Fruit fly (Drosophila melanogaster) whole organism, embryonic: ENCODE data around the gene CG14625.

Experiments
- CG10979 ChIP-seq: fragments of 200-800 bp; sonication (Bioruptor generic); optimal IDR thresholded peaks from 2 replicates; lab custom pipeline; 2018; ENCODE audit warnings: missing biosample characterization, mild to moderate bottlenecking, missing genetic modification characterization, moderate library complexity
- CG13296 ChIP-seq: fragments of 200-800 bp; sonication (Bioruptor generic); optimal IDR thresholded peaks from 3 replicates; lab custom pipeline; 2018; ENCODE audit warnings: missing biosample characterization, mild to moderate bottlenecking, missing genetic modification characterization
- CG15601 ChIP-seq: fragments of 200-800 bp; sonication (Bioruptor generic); optimal IDR thresholded peaks from 3 replicates; lab custom pipeline; 2019; ENCODE audit warnings: missing biosample characterization, mild to moderate bottlenecking, missing genetic modification characterization, moderate library complexity
- CG16813 ChIP-seq: fragments of 200-800 bp; sonication (Bioruptor generic); IDR thresholded peaks from 3 replicates; pipeline ENCODE4 v1.3.6; 2022; ENCODE audit warnings: missing biosample characterization, missing genetic modification characterization; ENCODE audit not compliant: partially characterized antibody
- CG17328 ChIP-seq: fragments of 200-800 bp; sonication (Bioruptor generic); IDR thresholded peaks from 2 replicates; pipeline ENCODE4 v1.3.6; 2022; ENCODE audit warnings: missing biosample characterization, missing genetic modification characterization
- CG17385 ChIP-seq: fragments of 200-800 bp; sonication (Bioruptor generic); optimal IDR thresholded peaks from 3 replicates; lab custom pipeline; 2018; ENCODE audit warnings: missing biosample characterization, mild to moderate bottlenecking, missing genetic modification characterization
- CG2120 ChIP-seq: fragments of 200-800 bp; sonication (Bioruptor generic); optimal IDR thresholded peaks from 3 replicates; lab custom pipeline; 2016; ENCODE audit warnings: missing biosample characterization, missing genetic modification characterization
- CG2129 ChIP-seq: fragments of 200-800 bp; sonication (Bioruptor generic); IDR thresholded peaks from 2 replicates; pipeline ENCODE4 v1.3.6; 2022; ENCODE audit warnings: missing biosample characterization, missing genetic modification characterization; ENCODE audit not compliant: partially characterized antibody
- CG2712 ChIP-seq: fragments of 200-800 bp; optimal IDR thresholded peaks from 3 replicates; lab custom pipeline; 2019; ENCODE audit warnings: missing biosample characterization, mild to moderate bottlenecking, missing genetic modification characterization, moderate library complexity
- CG3281 ChIP-seq: fragments of 200-800 bp; sonication (Bioruptor generic); optimal IDR thresholded peaks from 3 replicates; lab custom pipeline; 2017; ENCODE audit warnings: missing biosample characterization, mild to moderate bottlenecking, missing genetic modification characterization
- CG5953 ChIP-seq: fragments of 200-800 bp; sonication (Bioruptor generic); IDR thresholded peaks from 2 replicates; pipeline ENCODE4 v1.3.6; 2022; ENCODE audit warnings: missing biosample characterization, missing genetic modification characterization
- CG7372 ChIP-seq: fragments of 200-800 bp; sonication (Bioruptor generic); IDR thresholded peaks from 2 replicates; pipeline ENCODE4 v1.3.6; 2022; ENCODE audit warnings: missing biosample characterization, missing genetic modification characterization
- CG7839 ChIP-seq: fragments of 200-800 bp; sonication (Bioruptor generic); optimal IDR thresholded peaks from 3 replicates; lab custom pipeline; 2018; ENCODE audit warnings: missing biosample characterization, mild to moderate bottlenecking, missing genetic modification characterization, moderate library complexity
- CG8281 ChIP-seq: fragments of 200-800 bp; sonication (Bioruptor generic); optimal IDR thresholded peaks from 2 replicates; lab custom pipeline; 2018; ENCODE audit warnings: missing biosample characterization, mild to moderate bottlenecking, missing genetic modification characterization, moderate library complexity
- CrebB ChIP-seq: fragments of 200-800 bp; sonication (Bioruptor generic); optimal IDR thresholded peaks from 3 replicates; lab custom pipeline; 2018; ENCODE audit warnings: missing biosample characterization, mild to moderate bottlenecking, missing genetic modification characterization
- Dad ChIP-seq: fragments of 200-800 bp; sonication (Bioruptor generic); optimal IDR thresholded peaks from 3 replicates; lab custom pipeline; 2016; ENCODE audit warnings: missing biosample characterization, missing genetic modification characterization
- Dbx ChIP-seq: fragments of 200-800 bp; sonication (Bioruptor generic); IDR thresholded peaks from 3 replicates; pipeline ENCODE4 v1.3.6; 2022; ENCODE audit warnings: missing biosample characterization, missing genetic modification characterization
- Dip2 ChIP-seq: fragments of 200-800 bp; sonication (Bioruptor generic); IDR thresholded peaks from 2 replicates; pipeline ENCODE4 v1.3.6; 2022; ENCODE audit warnings: missing biosample characterization, missing genetic modification characterization
- Dip3 ChIP-seq: fragments of 200-800 bp; sonication (Bioruptor generic); optimal IDR thresholded peaks from 3 replicates; lab custom pipeline; 2016; ENCODE audit warnings: missing biosample characterization, missing genetic modification characterization
- Doc2 ChIP-seq: fragments of 200-800 bp; sonication (Bioruptor generic); IDR thresholded peaks from 2 replicates; pipeline ENCODE4 v1.3.6; 2022; ENCODE audit warnings: missing biosample characterization, missing genetic modification characterization
- Dp ChIP-seq: fragments of 200-800 bp; sonication (Bioruptor generic); optimal IDR thresholded peaks from 2 replicates; lab custom pipeline; 2018; ENCODE audit warnings: missing biosample characterization, mild to moderate bottlenecking, missing genetic modification characterization, moderate library complexity
- Dref ChIP-seq: fragments of 200-800 bp; sonication (Bioruptor generic); IDR thresholded peaks from 2 replicates; pipeline ENCODE4 v1.3.6; 2022; ENCODE audit warnings: missing biosample characterization, missing genetic modification characterization
- Ets65A ChIP-seq: fragments of 200-800 bp; sonication (Bioruptor generic); peaks from one replicate; lab custom pipeline; 2016; ENCODE audit warnings: missing biosample characterization, missing genetic modification characterization
- HLH54F ChIP-seq: fragments of 200-800 bp; sonication (Bioruptor generic); optimal IDR thresholded peaks from 3 replicates; lab custom pipeline; 2016; ENCODE audit warnings: missing biosample characterization, missing genetic modification characterization
- Kr ChIP-seq: fragments of 200-800 bp; sonication (Bioruptor generic); optimal IDR thresholded peaks from 2 replicates; lab custom pipeline; 2017; ENCODE audit warnings: missing biosample characterization, mild to moderate bottlenecking, missing genetic modification characterization
- Lhr ChIP-seq: fragments of 200-800 bp; sonication (Bioruptor generic); optimal IDR thresholded peaks from 3 replicates; lab custom pipeline; 2017; ENCODE audit warnings: mild to moderate bottlenecking, missing biosample characterization, missing genetic modification reagents, missing genetic modification characterization
- Max ChIP-seq: fragments of 200-800 bp; sonication (Bioruptor generic); optimal IDR thresholded peaks from 2 replicates; lab custom pipeline; 2016; ENCODE audit warnings: missing biosample characterization, mild to moderate bottlenecking, missing genetic modification characterization
- Mes4 ChIP-seq: fragments of 200-800 bp; sonication (Bioruptor generic); optimal IDR thresholded peaks from 2 replicates; lab custom pipeline; 2016; ENCODE audit warnings: missing biosample characterization, missing genetic modification characterization
- Myb ChIP-seq: fragments of 200-800 bp; sonication (Bioruptor generic); optimal IDR thresholded peaks from 2 replicates; lab custom pipeline; 2016; ENCODE audit warnings: missing biosample characterization, missing genetic modification characterization
- NK7.1 ChIP-seq: fragments of 200-800 bp; sonication (Bioruptor generic); optimal IDR thresholded peaks from 3 replicates; lab custom pipeline; 2016; ENCODE audit warnings: missing biosample characterization, missing genetic modification characterization
- Nf-YB ChIP-seq: fragments of 200-800 bp; sonication (Bioruptor generic); optimal IDR thresholded peaks from 3 replicates; lab custom pipeline; 2019; ENCODE audit warnings: missing biosample characterization, mild to moderate bottlenecking, missing genetic modification characterization, moderate library complexity
- Six4 ChIP-seq: fragments of 200-800 bp; sonication (Bioruptor generic); optimal IDR thresholded peaks from 2 replicates; lab custom pipeline; 2016; ENCODE audit warnings: missing biosample characterization, missing genetic modification characterization
- Trl ChIP-seq, 3 experiments: fragments of >200 bp in 2 of 3; fragments of 200-800 bp in 1 of 3; sonication (Bioruptor generic) in 1 of 3; optimal IDR thresholded peaks; 2 replicates in 1 of 3; 3 replicates in 2 of 3; lab custom pipeline; 2016 to 2017; ENCODE audit warnings: missing biosample characterization in 1 of 3, missing genetic modification characterization in 1 of 3
- chm ChIP-seq: fragments of 200-800 bp; sonication (Bioruptor generic); IDR thresholded peaks from 2 replicates; pipeline ENCODE4 v1.3.6; 2022; ENCODE audit warnings: missing biosample characterization, missing genetic modification characterization
- corto ChIP-seq: fragments of 200-800 bp; sonication (Bioruptor generic); optimal IDR thresholded peaks from 2 replicates; lab custom pipeline; 2016; ENCODE audit warnings: missing biosample characterization, mild to moderate bottlenecking, missing genetic modification characterization, moderate library complexity
- da ChIP-seq: fragments of 200-800 bp; sonication (Bioruptor generic); optimal IDR thresholded peaks from 2 replicates; lab custom pipeline; 2016; ENCODE audit warnings: missing biosample characterization, missing genetic modification characterization
- disco-r ChIP-seq: fragments of 200-800 bp; sonication (Bioruptor generic); optimal IDR thresholded peaks from 2 replicates; lab custom pipeline; 2016; ENCODE audit warnings: missing biosample characterization, missing genetic modification characterization
- dm ChIP-seq: fragments of 200-800 bp; sonication (Bioruptor generic); optimal IDR thresholded peaks from 3 replicates; lab custom pipeline; 2016; ENCODE audit warnings: missing biosample characterization, missing genetic modification characterization
- mam ChIP-seq: fragments of 200-800 bp; sonication (Bioruptor generic); optimal IDR thresholded peaks from 3 replicates; lab custom pipeline; 2016; ENCODE audit warnings: missing biosample characterization, missing genetic modification characterization
- otp ChIP-seq: fragments of 200-800 bp; sonication (Bioruptor generic); IDR thresholded peaks from 3 replicates; pipeline ENCODE4, ENCODE4 v1.3.6; 2022; ENCODE audit warnings: missing biosample characterization, missing genetic modification characterization
- prd ChIP-seq, 3 experiments: fragments of >200 bp in 2 of 3; fragments of 200-800 bp in 1 of 3; sonication (Bioruptor generic) in 1 of 3; optimal IDR thresholded peaks in 2 of 3; IDR thresholded peaks in 1 of 3; 2 replicates in 2 of 3; 3 replicates in 1 of 3; pipeline versions ENCODE4 v1.3.6 to Lab custom; 2017 to 2022; ENCODE audit warnings: missing biosample characterization in 1 of 3, missing genetic modification characterization in 1 of 3
- repo ChIP-seq: fragments of 200-800 bp; sonication (Bioruptor generic); optimal IDR thresholded peaks from 2 replicates; lab custom pipeline; 2016; ENCODE audit warnings: missing biosample characterization, missing genetic modification characterization
- seq ChIP-seq: fragments of 200-800 bp; sonication (Bioruptor generic); IDR thresholded peaks from 2 replicates; pipeline ENCODE4 v1.3.6; 2022; ENCODE audit warnings: missing biosample characterization, missing genetic modification characterization
- slp2 ChIP-seq: fragments of 200-800 bp; sonication (Bioruptor generic); optimal IDR thresholded peaks from 2 replicates; lab custom pipeline; 2016; ENCODE audit warnings: missing biosample characterization, missing genetic modification characterization
- tgo ChIP-seq: fragments of 200-800 bp; sonication (Bioruptor generic); IDR thresholded peaks from 3 replicates; pipeline ENCODE4 v1.3.6; 2022; ENCODE audit warnings: missing biosample characterization, missing genetic modification characterization
- tin ChIP-seq: fragments of 200-800 bp; sonication (Bioruptor generic); optimal IDR thresholded peaks from 3 replicates; lab custom pipeline; 2016; ENCODE audit warnings: missing biosample characterization, missing genetic modification characterization
- tio ChIP-seq: fragments of 200-800 bp; sonication (Bioruptor generic); optimal IDR thresholded peaks from 2 replicates; lab custom pipeline; 2017; ENCODE audit warnings: missing biosample characterization, missing genetic modification characterization, inconsistent platforms
- twi ChIP-seq: fragments of 200-800 bp; optimal IDR thresholded peaks from 2 replicates; lab custom pipeline; 2019; ENCODE audit warnings: missing biosample characterization, mild to moderate bottlenecking, missing genetic modification characterization, moderate library complexity
- vnd ChIP-seq: fragments of 200-800 bp; sonication (Bioruptor generic); IDR thresholded peaks from 3 replicates; pipeline ENCODE4 v1.3.6; 2022; ENCODE audit warnings: missing biosample characterization, missing genetic modification characterization; ENCODE audit not compliant: partially characterized antibody
- wek ChIP-seq: fragments of 200-800 bp; sonication (Bioruptor generic); optimal IDR thresholded peaks from 3 replicates; lab custom pipeline; 2018; ENCODE audit warnings: missing biosample characterization, mild to moderate bottlenecking, missing genetic modification characterization, moderate library complexity
- wor ChIP-seq: fragments of 200-800 bp; sonication (Bioruptor generic); IDR thresholded peaks from 2 replicates; pipeline ENCODE4 v1.3.6; 2022; ENCODE audit warnings: missing biosample characterization, missing genetic modification characterization

CG14625 gene

DNA sequence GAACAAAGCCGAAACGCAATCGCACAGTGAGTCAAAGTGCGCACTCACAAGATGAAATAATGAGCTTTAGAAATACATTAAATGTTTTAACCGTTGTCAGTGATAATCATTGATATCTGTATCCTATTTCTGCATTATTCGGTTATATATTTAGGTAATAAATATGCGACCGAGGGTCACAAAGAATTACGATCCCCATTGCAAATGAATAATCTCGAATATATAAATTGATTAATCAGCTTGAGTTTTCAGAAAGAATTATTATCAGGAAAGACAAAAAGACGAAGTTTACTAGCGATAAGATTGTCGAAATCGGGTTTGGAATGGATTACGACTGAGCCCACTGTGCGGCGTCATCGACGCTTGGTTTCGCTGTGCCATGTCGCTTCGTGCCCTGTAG lies 28.3 kb upstream of the CG14625 start (continued):
- no peak for TF ChIP-seq CG17328
- TF ChIP-seq prd (optimal IDR thresholded peaks at IDR 0.05; lab: Kevin White, UChicago): no peak
- TF ChIP-seq prd (GFP tag; IDR thresholded peaks at IDR 0.05; lab: Robert Waterston, UW): 0 out of 3 replicates have a peak, but pooled peaks have one; percentile 31
- no peak for TF ChIP-seq corto (GFP tag; lab: Kevin White, UChicago)
- peak; percentile 22 for TF ChIP-seq Max (GFP tag; lab: Kevin White, UChicago)
- peak; percentile 31 for TF ChIP-seq Dip3 (GFP tag; lab: Kevin White, UChicago)
- TF ChIP-seq chm (GFP tag; lab: Robert Waterston, UW): no peak
- no peak for TF ChIP-seq wek (GFP tag; lab: Kevin White, UChicago)
- TF ChIP-seq NK7.1 (GFP tag; lab: Kevin White, UChicago): peak; percentile 15
- peak; percentile 70 for TF ChIP-seq CG13296
- TF ChIP-seq tio (GFP tag; lab: Kevin White, UChicago): peak; percentile 30
- TF ChIP-seq tgo (GFP tag; lab: Robert Waterston, UW): peak; percentile 32; the same call in 2 of the 3 replicates
- TF ChIP-seq wor: no peak
- TF ChIP-seq Trl (optimal IDR thresholded peaks at IDR 0.05; lab: Kevin White, UChicago): no peak
- TF ChIP-seq Trl (GFP tag; optimal IDR thresholded peaks at IDR 0.05; lab: Kevin White, UChicago): peak; percentile 21
- no peak for TF ChIP-seq Dref (GFP tag; lab: Robert Waterston, UW)
- no peak for TF ChIP-seq Lhr
- TF ChIP-seq Six4 (GFP tag; lab: Kevin White, UChicago): no peak
- no peak for TF ChIP-seq repo (GFP tag; lab: Kevin White, UChicago)
- no peak for TF ChIP-seq da (GFP tag; lab: Kevin White, UChicago)
- no peak for TF ChIP-seq tin (GFP tag; lab: Kevin White, UChicago)
- no peak for TF ChIP-seq Dad (GFP tag; lab: Kevin White, UChicago)
- no peak for TF ChIP-seq dm (GFP tag; lab: Kevin White, UChicago)
- no peak for TF ChIP-seq Dp (GFP tag; lab: Kevin White, UChicago)
- no peak for TF ChIP-seq Kr
- TF ChIP-seq Dbx (GFP tag; lab: Robert Waterston, UW): no peak
- TF ChIP-seq Doc2 (GFP tag; lab: Robert Waterston, UW): no peak
- no peak for TF ChIP-seq Nf-YB (GFP tag; lab: Kevin White, UChicago)
- peak; percentile 68 for TF ChIP-seq CG2120
- no peak for TF ChIP-seq otp
- no peak for TF ChIP-seq Myb
- TF ChIP-seq CG3281 (GFP tag; lab: Kevin White, UChicago): peak; percentile 73
- TF ChIP-seq CG8281 (tag; lab: Kevin White, UChicago): no peak
- TF ChIP-seq CrebB: no peak
- no peak for TF ChIP-seq CG16813
- TF ChIP-seq CG2712 (tag; lab: Kevin White, UChicago): peak; percentile 45
- no peak for TF ChIP-seq twi (tag; lab: Kevin White, UChicago)
- TF ChIP-seq Ets65A (GFP tag; lab: Kevin White, UChicago): peak; percentile 60
- no peak; the same call in 1 of the 2 replicates for TF ChIP-seq CG7372 (GFP tag; lab: Robert Waterston, UW)
- no peak for TF ChIP-seq disco-r (GFP tag; lab: Kevin White, UChicago)
- TF ChIP-seq CG10979 (tag; lab: Kevin White, UChicago): peak; percentile 35
- no peak for TF ChIP-seq Mes4 (GFP tag; lab: Kevin White, UChicago)
- TF ChIP-seq HLH54F (GFP tag; lab: Kevin White, UChicago): no peak
- TF ChIP-seq seq: no peak
- TF ChIP-seq CG2129 (GFP tag; lab: Robert Waterston, UW): no peak
- no peak for TF ChIP-seq CG5953 (GFP tag; lab: Robert Waterston, UW)
- TF ChIP-seq mam (GFP tag; lab: Kevin White, UChicago): peak; percentile 16
- TF ChIP-seq Dip2 (GFP tag; lab: Robert Waterston, UW): no peak
- TF ChIP-seq slp2 (GFP tag; lab: Kevin White, UChicago): peak; percentile 7
- TF ChIP-seq CG7839: peak; percentile 71
- TF ChIP-seq CG15601 (tag; lab: Kevin White, UChicago): no peak
- TF ChIP-seq CG17385 (GFP tag; lab: Kevin White, UChicago): peak; percentile 51
- no peak for TF ChIP-seq vnd (GFP tag; lab: Robert Waterston, UW)
